Fruit fly (Drosophila melanogaster) Kc167 (cell line): ENCODE results near the gene Mst36Fa.

ENCODE experiments used
- Myc ChIP-seq: fragments of >200 bp; optimal IDR thresholded peaks from 2 replicates; lab custom pipeline; 2017; ENCODE audit warnings: missing external identifiers
- Sin3A ChIP-seq: fragments of >200 bp; optimal IDR thresholded peaks from 2 replicates; lab custom pipeline; 2018; ENCODE audit warnings: missing external identifiers
- h ChIP-seq: fragments of >200 bp; optimal IDR thresholded peaks from 3 replicates; lab custom pipeline; 2018; ENCODE audit warnings: missing external identifiers
- insv ChIP-seq: fragments of >200 bp; optimal IDR thresholded peaks from 3 replicates; lab custom pipeline; 2018; ENCODE audit warnings: missing external identifiers
- psq ChIP-seq: fragments of >200 bp; optimal IDR thresholded peaks from 2 replicates; lab custom pipeline; 2017; ENCODE audit warnings: missing external identifiers
- ttk ChIP-seq: sonication (Bioruptor generic); optimal IDR thresholded peaks from 2 replicates; lab custom pipeline; 2017; ENCODE audit warnings: missing external identifiers

The Mst36Fa gene

dm6 chr2L:18676948-18677820, at the start of gene Mst36Fa, which contains the start of gene CG31751:
Mst36Fa (minus strand) TSS chr2L:18676998.
CG31751 (plus strand) TSS chr2L:18677221.
- TF ChIP-seq insv (lab: Kevin White, UChicago): no peak
- TF ChIP-seq ttk (lab: Kevin White, UChicago): no peak
- TF ChIP-seq Myc: no peak
- TF ChIP-seq h: no peak
- TF ChIP-seq Sin3A: no peak
- no peak for TF ChIP-seq psq (lab: Kevin White, UChicago)

DNA sequence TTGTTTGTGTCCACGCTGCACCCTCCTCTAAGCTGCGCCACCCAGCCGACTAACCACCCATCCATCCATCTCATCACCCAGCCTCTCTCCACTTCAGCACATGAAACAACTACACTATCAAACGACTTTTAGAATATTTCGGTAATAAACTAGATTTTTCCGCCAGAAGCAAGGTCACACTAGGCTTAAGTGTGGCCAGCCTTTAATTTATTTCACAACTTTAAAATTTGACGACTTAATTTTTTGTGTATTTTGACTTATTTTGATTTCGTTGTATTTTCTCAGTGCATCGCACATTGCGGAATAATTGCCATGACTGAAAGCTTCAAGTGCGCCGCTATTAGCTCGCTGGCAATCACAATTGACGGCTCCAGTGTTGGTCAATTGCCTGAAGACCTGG, 48.0 kb upstream of the Mst36Fa start:
- TF ChIP-seq Myc (no peak), psq (lab: Kevin White, UChicago) (no peak), ttk (lab: Kevin White, UChicago) (no peak), Sin3A (no peak), insv (lab: Kevin White, UChicago) (no peak), h (no peak)

DNA sequence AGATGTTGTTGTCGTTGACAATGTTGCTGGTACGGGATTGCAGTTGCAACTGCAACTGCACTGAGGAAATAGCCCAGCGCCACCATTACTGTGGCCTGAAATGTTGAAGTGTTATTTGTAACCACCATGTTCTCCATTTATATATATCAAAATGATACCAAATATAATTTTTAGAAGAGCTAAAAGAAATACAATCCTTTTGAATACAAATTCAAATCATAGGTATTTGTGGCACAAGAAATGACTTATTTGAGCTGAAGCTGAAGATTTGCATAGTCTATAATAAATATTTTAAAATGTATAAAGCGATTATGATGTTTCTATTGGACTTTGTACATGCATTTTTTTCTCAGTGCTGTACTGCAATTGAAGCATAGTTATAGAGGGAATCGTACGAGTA, 42.8 kb upstream of the Mst36Fa start:
- TF ChIP-seq Myc: no peak
- no peak for TF ChIP-seq ttk (lab: Kevin White, UChicago)
- no peak for TF ChIP-seq psq (lab: Kevin White, UChicago)
- no peak for TF ChIP-seq h
- TF ChIP-seq insv (lab: Kevin White, UChicago): no peak
- TF ChIP-seq Sin3A: no peak

DNA sequence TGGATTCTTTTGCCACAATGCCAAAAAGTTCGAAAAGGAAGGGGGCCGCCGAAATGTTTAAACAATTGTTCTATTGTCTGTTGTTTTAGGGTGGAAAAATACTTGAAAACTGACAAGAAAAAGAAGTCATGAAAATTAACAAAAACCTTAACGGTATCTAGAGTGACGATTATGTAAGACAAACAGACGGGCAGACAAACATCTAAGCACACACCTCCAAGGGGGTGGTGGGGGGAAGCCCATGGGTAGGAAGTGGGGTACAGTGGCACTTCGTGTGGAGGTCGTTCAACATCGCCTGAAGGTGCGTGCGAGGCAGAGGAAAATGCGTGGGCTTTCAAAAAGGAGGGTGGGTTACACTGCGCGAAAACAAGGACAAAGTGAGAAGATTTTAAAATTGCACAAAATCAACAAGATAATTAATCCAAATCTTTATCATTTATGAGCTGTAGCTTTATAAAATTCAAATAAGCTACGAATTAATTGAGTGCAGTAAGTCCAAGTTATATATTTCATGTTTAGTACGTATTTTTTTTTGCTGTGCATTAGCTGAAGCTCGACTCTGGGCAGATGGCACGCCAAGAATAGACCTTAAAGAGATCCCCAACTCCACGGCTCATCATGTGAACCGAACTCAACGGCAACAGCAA, 40.7 kb upstream of the Mst36Fa start:
- TF ChIP-seq h (no peak), ttk (lab: Kevin White, UChicago) (no peak), Sin3A (no peak), psq (lab: Kevin White, UChicago) (no peak), insv (lab: Kevin White, UChicago) (no peak), Myc (no peak)

- TF ChIP-seq ttk (lab: Kevin White, UChicago) (no peak), insv (lab: Kevin White, UChicago) (no peak), Sin3A (no peak), Myc (no peak), h (no peak), psq (lab: Kevin White, UChicago) (no peak)
Measured at dm6 chr2L:18714086-18714485, 37.3 kb upstream of the Mst36Fa start.

DNA sequence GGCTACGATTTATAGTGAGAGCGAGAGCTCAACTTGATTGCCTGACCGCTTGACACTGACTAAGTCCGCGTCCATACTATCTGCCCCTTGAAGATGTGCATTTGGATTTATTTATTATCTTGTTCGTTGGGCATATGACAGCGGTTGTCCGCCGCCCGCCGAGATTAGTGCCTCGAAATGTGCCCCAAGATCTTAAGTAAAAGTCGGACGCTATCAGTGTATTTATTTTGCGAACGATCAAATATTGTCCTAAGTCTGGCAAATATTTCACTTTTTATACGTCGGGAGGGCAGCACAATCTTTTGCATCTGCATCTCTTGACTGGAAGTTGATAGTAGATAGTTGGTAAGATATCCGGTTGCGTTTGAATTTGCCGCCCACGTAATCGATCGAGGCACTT, 36.9 kb upstream of the Mst36Fa start, which contains the start of gene Irk3:
Gene Irk3, minus strand, starts transcription at position 63 of the 400 bp plus-strand sequence.
- TF ChIP-seq h (no peak), Myc (no peak), psq (lab: Kevin White, UChicago) (no peak), insv (lab: Kevin White, UChicago) (no peak), ttk (lab: Kevin White, UChicago) (no peak), Sin3A (no peak)

DNA sequence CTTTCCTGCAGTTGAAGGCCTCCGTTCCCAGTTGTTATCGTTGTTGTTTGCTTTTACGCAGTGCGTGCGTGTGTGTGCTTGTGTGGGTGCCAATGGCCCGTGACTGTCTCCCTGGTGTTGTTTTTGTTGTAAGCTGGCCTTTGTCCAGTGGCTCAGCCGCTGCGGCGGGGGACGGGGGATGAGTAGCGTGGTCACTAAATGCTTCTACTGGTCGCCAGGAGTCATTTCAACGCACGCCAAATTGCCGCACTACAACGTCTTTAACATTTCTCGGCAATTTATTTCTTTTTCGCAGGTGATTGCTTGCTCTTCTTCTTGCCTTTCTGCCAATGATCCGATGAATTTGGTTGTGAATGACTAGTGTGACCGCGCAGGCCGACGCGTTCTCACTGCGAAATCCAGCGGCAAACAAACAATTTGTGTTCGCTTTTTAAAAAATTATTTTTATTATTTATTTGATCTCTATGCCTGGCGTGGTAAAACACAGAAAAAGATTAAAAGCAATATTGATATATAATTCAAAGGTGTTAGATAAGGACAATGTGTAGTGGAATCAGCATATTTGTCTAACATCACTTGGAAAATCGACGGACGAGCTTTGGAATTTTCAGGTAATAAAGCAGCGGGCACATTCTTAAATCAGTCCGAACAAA, 31.6 kb upstream of the Mst36Fa start, which contains the start of the genes Faf2 and Grip71:
Gene Faf2, minus strand, starts transcription at position 450 of the 653 bp plus-strand sequence.
Gene Grip71, plus strand, starts transcription at position 608 of the 653 bp plus-strand sequence.
- TF ChIP-seq ttk (lab: Kevin White, UChicago): no peak

dm6 chr2L:18707844-18708238, 31.0 kb upstream of the Mst36Fa start:
- TF ChIP-seq psq (lab: Kevin White, UChicago): no peak
- no peak for TF ChIP-seq h
- no peak for TF ChIP-seq insv (lab: Kevin White, UChicago)
- TF ChIP-seq ttk (lab: Kevin White, UChicago): no peak
- no peak for TF ChIP-seq Sin3A
- TF ChIP-seq Myc: no peak

DNA sequence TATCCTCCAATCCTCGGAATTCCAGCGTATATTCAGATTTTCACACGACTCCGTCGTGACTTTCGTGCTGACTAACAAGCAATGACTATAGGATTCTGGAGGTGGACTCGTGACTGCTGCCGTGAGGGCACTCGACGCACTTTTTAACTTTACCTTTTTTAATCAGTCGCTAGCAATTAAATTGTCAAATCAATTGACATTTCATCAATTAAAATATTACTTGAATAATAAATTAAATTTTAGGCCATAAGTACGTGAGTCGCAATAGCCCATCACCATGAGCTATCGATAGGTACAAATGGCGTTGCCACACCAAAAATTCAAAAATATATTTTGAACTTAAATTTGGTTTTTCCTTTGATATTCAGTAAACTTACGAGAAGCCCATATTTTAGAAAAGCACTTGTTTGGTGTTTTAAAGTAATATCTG, 28.8 kb upstream of the Mst36Fa start, which contains the start of gene Jwa:
Gene Jwa, minus strand, starts transcription at position 87 of the 430 bp plus-strand sequence.
- TF ChIP-seq Sin3A: no peak
- no peak for TF ChIP-seq h

- TF ChIP-seq psq (lab: Kevin White, UChicago) (no peak), insv (lab: Kevin White, UChicago) (no peak), Myc (no peak), Sin3A (no peak), ttk (lab: Kevin White, UChicago) (no peak), h (no peak)
Measured at dm6 chr2L:18702721-18703488, 26.1 kb upstream of the Mst36Fa start, which contains the start of the genes CG10376 and CG10343. CG10376 (minus strand) TSS chr2L:18703105. CG10343 (plus strand) TSS chr2L:18703473.

dm6 chr2L:18698559-18699130, 21.8 kb upstream of the Mst36Fa start, which contains the start of gene CG10341:
CG10341 (plus strand) TSS chr2L:18698714.
- TF ChIP-seq insv (lab: Kevin White, UChicago) (no peak), h (no peak), Myc (no peak), psq (lab: Kevin White, UChicago) (no peak), Sin3A (no peak), ttk (lab: Kevin White, UChicago) (no peak)
